Worm (Caenorhabditis elegans) whole organism, L1 larva: ENCODE measurements around the gene T07F12.1.

Experiments used
- C16A3.4 ChIP-seq: fragments of 150-350 bp; optimal IDR thresholded peaks from 2 replicates; lab custom pipeline; 2014; ENCODE audit warnings: missing biosample characterization, missing genetic modification characterization
- Y116A8C.19 ChIP-seq: sonication (generic microtip); optimal IDR thresholded peaks from 2 replicates; lab custom pipeline; 2016; ENCODE audit warnings: missing compliant biosample characterization, missing genetic modification characterization, borderline replicate concordance
- aly-2 ChIP-seq: fragments of 150-350 bp; optimal IDR thresholded peaks from 2 replicates; lab custom pipeline; 2014; ENCODE audit warnings: missing biosample characterization, missing genetic modification characterization
- ama-1 ChIP-seq: fragments of 150-350 bp; optimal IDR thresholded peaks from 2 replicates; lab custom pipeline; 2014
- ceh-63 ChIP-seq: fragments of 200-800 bp; sonication (Bioruptor generic); optimal IDR thresholded peaks from 2 replicates; lab custom pipeline; 2018; ENCODE audit warnings: mild to moderate bottlenecking, missing genetic modification characterization, missing compliant biosample characterization
- ceh-8 ChIP-seq: fragments of 200-800 bp; sonication (Bioruptor generic); optimal IDR thresholded peaks from 2 replicates; lab custom pipeline; 2018; ENCODE audit warnings: mild to moderate bottlenecking, missing genetic modification characterization, moderate library complexity, missing compliant biosample characterization
- dpl-1 ChIP-seq, 3 experiments: fragments of 150-350 bp in 2 of 3; sonication (generic microtip) in 1 of 3; optimal IDR thresholded peaks; 2 replicates each; lab custom pipeline; 2014 to 2017; ENCODE audit warnings: missing biosample characterization in 3 of 3, missing genetic modification characterization in 3 of 3, missing genetic modification reagents in 3 of 3
- dsc-1 ChIP-seq: sonication (generic microtip); optimal IDR thresholded peaks from 2 replicates; lab custom pipeline; 2016; ENCODE audit warnings: mild to moderate bottlenecking, missing genetic modification characterization, missing compliant biosample characterization
- efl-1 ChIP-seq, 4 experiments: fragments of 150-350 bp; optimal IDR thresholded peaks in 3 of 4; peaks in 1 of 4; 1 replicate in 1 of 4; 2 replicates in 3 of 4; lab custom pipeline; 2014; ENCODE audit warnings: missing biosample characterization in 2 of 4, missing genetic modification characterization in 2 of 4, missing genetic modification reagents in 2 of 4
- elt-3 ChIP-seq, 6 experiments: fragments of 150-350 bp in 1 of 6; sonication (generic microtip); optimal IDR thresholded peaks; 2 replicates each; lab custom pipeline; 2017 to 2018; ENCODE audit warnings: missing biosample characterization in 6 of 6, missing genetic modification characterization in 6 of 6, inconsistent platforms in 1 of 6
- ets-5 ChIP-seq: fragments of 200-800 bp; sonication (Bioruptor generic); IDR thresholded peaks from 2 replicates; pipeline ENCODE4 v1.3.6; 2022; ENCODE audit warnings: missing genetic modification characterization, missing compliant biosample characterization
- fkh-10 ChIP-seq: sonication (generic microtip); optimal IDR thresholded peaks from 2 replicates; lab custom pipeline; 2017; ENCODE audit warnings: missing biosample characterization, missing genetic modification reagents, missing genetic modification characterization
- fkh-4 ChIP-seq: sonication (generic microtip); optimal IDR thresholded peaks from 2 replicates; lab custom pipeline; 2016; ENCODE audit warnings: missing compliant biosample characterization, missing genetic modification characterization, borderline replicate concordance
- fkh-8 ChIP-seq: sonication (generic microtip); optimal IDR thresholded peaks from 2 replicates; lab custom pipeline; 2016; ENCODE audit warnings: mild to moderate bottlenecking, missing genetic modification characterization, missing compliant biosample characterization
- hpl-2 ChIP-seq: fragments of 150-350 bp; optimal IDR thresholded peaks from 2 replicates; lab custom pipeline; 2014; ENCODE audit warnings: missing biosample characterization, missing genetic modification reagents, missing genetic modification characterization
- irx-1 ChIP-seq: sonication (generic microtip); optimal IDR thresholded peaks from 2 replicates; lab custom pipeline; 2016; ENCODE audit warnings: missing genetic modification characterization, missing compliant biosample characterization
- isw-1 ChIP-seq: fragments of 200-800 bp; sonication (Bioruptor generic); IDR thresholded peaks from 2 replicates; pipeline ENCODE4 v1.3.6; 2022; ENCODE audit warnings: missing genetic modification characterization, missing compliant biosample characterization
- lin-14 ChIP-seq: fragments of 200-800 bp; sonication (Bioruptor generic); optimal IDR thresholded peaks from 2 replicates; lab custom pipeline; 2018; ENCODE audit warnings: mild to moderate bottlenecking, missing genetic modification characterization, moderate library complexity, missing compliant biosample characterization
- lir-3 ChIP-seq: sonication (generic microtip); optimal IDR thresholded peaks from 2 replicates; lab custom pipeline; 2016; ENCODE audit warnings: mild to moderate bottlenecking, missing genetic modification characterization, moderate library complexity, missing compliant biosample characterization; ENCODE audit not compliant: poor library complexity
- mab-9 ChIP-seq: fragments of 200-800 bp; sonication (Bioruptor generic); IDR thresholded peaks from 2 replicates; pipeline ENCODE4 v1.3.6; 2022; ENCODE audit warnings: missing genetic modification reagents, missing genetic modification characterization, missing compliant biosample characterization
- mep-1 ChIP-seq: fragments of 150-350 bp; optimal IDR thresholded peaks from 2 replicates; lab custom pipeline; 2014; ENCODE audit warnings: missing biosample characterization, missing genetic modification characterization
- nhr-47 ChIP-seq: sonication (generic microtip); optimal IDR thresholded peaks from 2 replicates; lab custom pipeline; 2016; ENCODE audit warnings: mild to moderate bottlenecking, missing genetic modification characterization, moderate library complexity, missing compliant biosample characterization
- nhr-71 ChIP-seq: sonication (generic microtip); optimal IDR thresholded peaks from 2 replicates; lab custom pipeline; 2016; ENCODE audit warnings: mild to moderate bottlenecking, missing genetic modification characterization, moderate library complexity, missing compliant biosample characterization
- nhr-85 ChIP-seq: sonication (generic microtip); peaks from one replicate; lab custom pipeline; 2016; ENCODE audit warnings: missing genetic modification characterization, inconsistent platforms, missing compliant biosample characterization
- pag-3 ChIP-seq: sonication (generic microtip); optimal IDR thresholded peaks from 2 replicates; lab custom pipeline; 2017; ENCODE audit warnings: missing genetic modification characterization, mild to moderate bottlenecking, missing compliant biosample characterization, antibody characterized with exemption, borderline replicate concordance; ENCODE audit not compliant: insufficient read depth
- pax-3 ChIP-seq: fragments of 200-800 bp; sonication (Bioruptor generic); optimal IDR thresholded peaks from 2 replicates; lab custom pipeline; 2018; ENCODE audit warnings: mild to moderate bottlenecking, missing genetic modification characterization, moderate library complexity, missing compliant biosample characterization
- skn-1 ChIP-seq: fragments of 150-350 bp; optimal IDR thresholded peaks from 2 replicates; lab custom pipeline; 2014; ENCODE audit warnings: missing biosample characterization, missing genetic modification characterization
- sox-4 ChIP-seq: sonication (generic microtip); optimal IDR thresholded peaks from 2 replicates; lab custom pipeline; 2016; ENCODE audit warnings: missing genetic modification characterization, missing compliant biosample characterization
- sup-37 ChIP-seq: fragments of 200-800 bp; sonication (Bioruptor generic); optimal IDR thresholded peaks from 2 replicates; lab custom pipeline; 2018; ENCODE audit warnings: mild to moderate bottlenecking, missing genetic modification characterization, missing compliant biosample characterization
- tbx-2 ChIP-seq: sonication (generic microtip); optimal IDR thresholded peaks from 2 replicates; lab custom pipeline; 2016; ENCODE audit warnings: missing genetic modification characterization, missing compliant biosample characterization
- tlp-1 ChIP-seq: fragments of 150-350 bp; optimal IDR thresholded peaks from 2 replicates; lab custom pipeline; 2014; ENCODE audit warnings: missing biosample characterization, missing genetic modification characterization
- unc-98 ChIP-seq: fragments of 200-800 bp; sonication (Bioruptor generic); IDR thresholded peaks from 2 replicates; pipeline ENCODE4 v1.3.6; 2022; ENCODE audit warnings: missing genetic modification characterization, missing compliant biosample characterization
- xbp-1 ChIP-seq: sonication (generic microtip); optimal IDR thresholded peaks from 2 replicates; lab custom pipeline; 2016; ENCODE audit warnings: missing genetic modification characterization, missing compliant biosample characterization
- zip-4 ChIP-seq: fragments of 200-800 bp; sonication (Bioruptor generic); optimal IDR thresholded peaks from 2 replicates; lab custom pipeline; 2018; ENCODE audit warnings: mild to moderate bottlenecking, missing genetic modification characterization, moderate library complexity, missing compliant biosample characterization
- ztf-11 ChIP-seq, 2 experiments: sonication (generic microtip); optimal IDR thresholded peaks; 2 replicates each; lab custom pipeline; 2016 to 2017; ENCODE audit warnings: missing genetic modification characterization in 2 of 2, missing biosample characterization in 1 of 2, missing compliant biosample characterization in 1 of 2
- ztf-4 ChIP-seq: fragments of 150-350 bp; optimal IDR thresholded peaks from 2 replicates; lab custom pipeline; 2014; ENCODE audit warnings: missing biosample characterization, missing genetic modification characterization

T07F12.1 gene

ce11 chrX:4864214-4864613 is 29.6 kb upstream of the T07F12.1 start:
- TF ChIP-seq pag-3 (tag; lab: Kevin White, UChicago) (no peak), Y116A8C.19 (tag; lab: Kevin White, UChicago) (no peak), pax-3 (tag; lab: Kevin White, UChicago) (no peak), nhr-85 (tag; lab: Kevin White, UChicago) (no peak), tlp-1 (tag; lab: Kevin White, UChicago) (no peak), nhr-47 (tag; lab: Kevin White, UChicago) (no peak), irx-1 (tag; lab: Kevin White, UChicago) (no peak), elt-3 (tag; optimal IDR thresholded peaks at IDR 0.05; lab: Kevin White, UChicago) (no peak), ets-5 (GFP tag; lab: Robert Waterston, UW) (no peak), lir-3 (no peak), sox-4 (tag; lab: Kevin White, UChicago) (no peak), ztf-4 (tag; lab: Kevin White, UChicago) (no peak), xbp-1 (tag; lab: Kevin White, UChicago) (no peak), ceh-63 (GFP tag; lab: Kevin White, UChicago) (no peak), fkh-8 (no peak), tbx-2 (tag; lab: Kevin White, UChicago) (no peak), aly-2 (tag; lab: Kevin White, UChicago) (no peak), isw-1 (GFP tag; lab: Robert Waterston, UW) (no peak), ztf-11 (tag; optimal IDR thresholded peaks at IDR 0.05; lab: Kevin White, UChicago) (no peak)

ce11 chrX:4865798-4866197 is 28.1 kb upstream of the T07F12.1 start, which contains the start of gene ntc-1:
Gene ntc-1 (plus strand): TSS chrX:4866098.
- TF ChIP-seq nhr-71 (tag; lab: Kevin White, UChicago) (no peak), hpl-2 (GFP tag; lab: Kevin White, UChicago) (no peak), dsc-1 (tag; lab: Kevin White, UChicago) (peak; percentile 57), zip-4 (GFP tag; lab: Kevin White, UChicago) (no peak)
- TF ChIP-seq, all 84 proteins: peak for 1

DNA sequence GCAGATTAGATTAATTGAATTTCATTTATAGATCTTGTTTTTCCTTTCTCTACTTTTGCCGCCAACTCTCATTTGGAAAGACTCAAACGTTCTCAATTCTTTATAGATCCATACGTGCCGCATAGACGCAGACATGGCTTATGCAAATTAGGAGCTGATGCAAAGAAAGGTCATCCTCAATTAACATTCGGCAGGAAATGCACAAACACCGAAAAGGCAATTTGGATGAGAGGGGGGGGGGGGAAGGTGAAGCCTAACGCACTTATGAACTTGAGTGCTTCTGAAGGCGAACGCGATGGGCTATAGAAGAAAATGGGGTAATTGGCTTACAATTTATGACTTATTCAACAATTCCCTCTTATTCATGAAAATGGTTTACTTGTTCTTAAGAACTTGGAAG is 24.2 kb upstream of the T07F12.1 start:
- TF ChIP-seq unc-98 (GFP tag; lab: Robert Waterston, UW) (no peak), ama-1 (lab: Kevin White, UChicago) (no peak), mep-1 (tag; lab: Kevin White, UChicago) (no peak), fkh-4 (tag; lab: Kevin White, UChicago) (no peak), irx-1 (tag; lab: Kevin White, UChicago) (no peak), skn-1 (tag; lab: Kevin White, UChicago) (no peak), C16A3.4 (no peak), lin-14 (GFP tag; lab: Kevin White, UChicago) (peak; percentile 27), efl-1 (optimal IDR thresholded peaks at IDR 0.05; lab: Kevin White, UChicago) (no peak), efl-1 (GFP tag; optimal IDR thresholded peaks at IDR 0.05 in 1 of 2; lab: Kevin White, UChicago) (peak in 1 of 2 experiments; percentile 24), ceh-8 (GFP tag; lab: Kevin White, UChicago) (peak; percentile 23)

- TF ChIP-seq dsc-1 (tag; lab: Kevin White, UChicago) (no peak), mep-1 (tag; lab: Kevin White, UChicago) (peak; percentile 9), sup-37 (no peak), lin-14 (GFP tag; lab: Kevin White, UChicago) (peak; percentile 16), ama-1 (lab: Kevin White, UChicago) (no peak), Y116A8C.19 (tag; lab: Kevin White, UChicago) (no peak), ztf-4 (tag; lab: Kevin White, UChicago) (no peak), dpl-1 (GFP tag; optimal IDR thresholded peaks at IDR 0.05; lab: Kevin White, UChicago) (no peak), sox-4 (tag; lab: Kevin White, UChicago) (no peak), mab-9 (GFP tag; lab: Robert Waterston, UW) (no peak), fkh-10 (GFP tag; lab: Kevin White, UChicago) (peak; percentile 28)
- TF ChIP-seq, all 84 proteins: peak for 3
These were observed 23.2 kb upstream of the T07F12.1 start for ce11 chrX:4870683-4871082.
